Worm (Caenorhabditis elegans) whole organism, midembryonic: ENCODE data around the gene sru-40.

Experiments
- cog-1 ChIP-seq: sonication (generic microtip); optimal IDR thresholded peaks from 2 replicates; lab custom pipeline; 2016; ENCODE audit warnings: missing genetic modification characterization, missing compliant biosample characterization
- flt-1 ChIP-seq: fragments of 200-800 bp; sonication (Bioruptor generic); IDR thresholded peaks from 2 replicates; pipeline ENCODE4 v1.3.6; 2022; ENCODE audit warnings: missing genetic modification characterization, missing compliant biosample characterization
- med-1 ChIP-seq: sonication (generic microtip); optimal IDR thresholded peaks from 2 replicates; lab custom pipeline; 2017; ENCODE audit warnings: missing genetic modification characterization, mild to moderate bottlenecking, missing compliant biosample characterization, antibody characterized with exemption, missing genetic modification reagents; ENCODE audit not compliant: insufficient read depth
- tab-1 ChIP-seq: fragments of 200-800 bp; sonication (Bioruptor generic); IDR thresholded peaks from 2 replicates; pipeline ENCODE4 v1.3.6; 2022; ENCODE audit warnings: missing genetic modification characterization, missing compliant biosample characterization
- ztf-23 ChIP-seq: fragments of 200-800 bp; sonication (Bioruptor generic); IDR thresholded peaks from 2 replicates; pipeline ENCODE4 v1.3.6; 2022; ENCODE audit warnings: missing genetic modification reagents, missing genetic modification characterization, missing compliant biosample characterization
- ztf-29 ChIP-seq: fragments of 200-800 bp; sonication (Bioruptor generic); IDR thresholded peaks from 2 replicates; pipeline ENCODE4 v1.3.6; 2022; ENCODE audit warnings: missing genetic modification reagents, missing genetic modification characterization, missing compliant biosample characterization

- TF ChIP-seq tab-1 (no peak), med-1 (GFP tag; lab: Kevin White, UChicago) (no peak), flt-1 (GFP tag; lab: Robert Waterston, UW) (no peak), cog-1 (tag; lab: Kevin White, UChicago) (no peak), ztf-29 (GFP tag; lab: Robert Waterston, UW) (no peak), ztf-23 (no peak)
These were observed 34.7 kb downstream of the sru-40 start, which contains the start of gene F46B6.13 for ce11 chrV:9799076-9799475.
